Worm (Caenorhabditis elegans) whole organism, late embryonic: ENCODE measurements around the gene T27A8.3.

Source experiments
- dve-1 ChIP-seq: sonication (generic microtip); optimal IDR thresholded peaks from 2 replicates; lab custom pipeline; 2017; ENCODE audit warnings: antibody characterized with exemption, mild to moderate bottlenecking, missing genetic modification characterization, missing compliant biosample characterization
- elt-4 ChIP-seq: sonication (generic microtip); optimal IDR thresholded peaks from 2 replicates; lab custom pipeline; 2016; ENCODE audit warnings: missing genetic modification characterization, missing compliant biosample characterization
- fkh-10 ChIP-seq: fragments of 150-350 bp; optimal IDR thresholded peaks from 2 replicates; lab custom pipeline; 2014; ENCODE audit warnings: missing biosample characterization, missing genetic modification reagents, missing genetic modification characterization
- pros-1 ChIP-seq: fragments of 150-350 bp; optimal IDR thresholded peaks from 2 replicates; lab custom pipeline; 2014; ENCODE audit warnings: missing biosample characterization, missing genetic modification reagents, missing genetic modification characterization
- tbx-7 ChIP-seq: sonication (generic microtip); optimal IDR thresholded peaks from 2 replicates; lab custom pipeline; 2016; ENCODE audit warnings: missing genotype, missing genetic modification characterization, missing compliant biosample characterization
- zip-5 ChIP-seq: sonication (generic microtip); optimal IDR thresholded peaks from 2 replicates; lab custom pipeline; 2016; ENCODE audit warnings: missing genetic modification characterization, missing compliant biosample characterization

- TF ChIP-seq pros-1 (no peak), tbx-7 (no peak), fkh-10 (GFP tag; lab: Kevin White, UChicago) (no peak), zip-5 (tag; lab: Kevin White, UChicago) (no peak), elt-4 (no peak), dve-1 (tag; lab: Kevin White, UChicago) (no peak)
These were observed 22.2 kb upstream of the T27A8.3 start, which contains the start of gene B0395.3 for ce11 chrX:16040207-16040716.
